Worm (Caenorhabditis elegans) whole organism, young adult: ENCODE measurements around the gene C44C1.1.

Source experiments
- B0019.2 ChIP-seq: fragments of 200-800 bp; sonication (Bioruptor generic); conservative IDR thresholded peaks from 2 replicates; pipeline ENCODE4 v1.3.6; 2022; ENCODE audit warnings: missing genetic modification reagents, missing genetic modification characterization, missing compliant biosample characterization
- B0035.1 ChIP-seq: sonication (generic microtip); optimal IDR thresholded peaks from 2 replicates; lab custom pipeline; 2016; ENCODE audit warnings: missing genetic modification characterization, mild to moderate bottlenecking, missing compliant biosample characterization, missing genotype, missing genetic modification reagents
- C17E4.6 ChIP-seq: fragments of 200-800 bp; sonication (Bioruptor generic); IDR thresholded peaks from 2 replicates; pipeline ENCODE4 v1.3.6; 2022; ENCODE audit warnings: missing genetic modification reagents, missing genetic modification characterization, missing compliant biosample characterization
- F39B2.1 ChIP-seq: fragments of 200-800 bp; sonication (Bioruptor generic); IDR thresholded peaks from 2 replicates; pipeline ENCODE4 v1.3.6; 2022; ENCODE audit warnings: missing genetic modification reagents, missing genetic modification characterization, missing compliant biosample characterization
- F55B11.4 ChIP-seq: sonication (generic microtip); optimal IDR thresholded peaks from 2 replicates; lab custom pipeline; 2016; ENCODE audit warnings: missing compliant biosample characterization, missing genetic modification characterization, borderline replicate concordance; ENCODE audit not compliant: insufficient read depth
- F57C9.4 ChIP-seq: sonication (generic microtip); optimal IDR thresholded peaks from 2 replicates; lab custom pipeline; 2017; ENCODE audit warnings: mild to moderate bottlenecking, missing genetic modification characterization, missing compliant biosample characterization
- T26A5.8 ChIP-seq: sonication (generic microtip); optimal IDR thresholded peaks from 2 replicates; lab custom pipeline; 2016; ENCODE audit warnings: missing genetic modification characterization, missing compliant biosample characterization
- Y53F4B.3 ChIP-seq: fragments of 200-800 bp; sonication (Bioruptor generic); IDR thresholded peaks from 2 replicates; pipeline ENCODE4 v1.3.6; 2022; ENCODE audit warnings: missing genetic modification reagents, missing genetic modification characterization, missing compliant biosample characterization
- Y56A3A.18 ChIP-seq: fragments of 200-800 bp; sonication (Bioruptor generic); IDR thresholded peaks from 2 replicates; pipeline ENCODE4 v1.3.6; 2022; ENCODE audit warnings: missing genetic modification reagents, missing genetic modification characterization, missing compliant biosample characterization
- Y67H2A.10 ChIP-seq: fragments of 200-800 bp; sonication (Bioruptor generic); conservative IDR thresholded peaks from 2 replicates; pipeline ENCODE4 v1.3.6; 2022; ENCODE audit warnings: missing genetic modification reagents, missing genetic modification characterization, missing compliant biosample characterization
- Y79H2A.3 ChIP-seq: fragments of 200-800 bp; sonication (Bioruptor generic); conservative IDR thresholded peaks from 2 replicates; pipeline ENCODE4 v1.3.6; 2022; ENCODE audit warnings: missing genetic modification reagents, missing genetic modification characterization, missing compliant biosample characterization
- Y95B8A.8 ChIP-seq: fragments of 200-800 bp; sonication (Bioruptor generic); IDR thresholded peaks from 2 replicates; pipeline ENCODE4 v1.3.6; 2022; ENCODE audit warnings: missing genetic modification reagents, missing genetic modification characterization, missing compliant biosample characterization
- ZK185.1 ChIP-seq: sonication (generic microtip); optimal IDR thresholded peaks from 2 replicates; lab custom pipeline; 2016; ENCODE audit warnings: mild to moderate bottlenecking, missing genetic modification characterization, missing compliant biosample characterization; ENCODE audit not compliant: poor library complexity, severe bottlenecking
- aptf-2 ChIP-seq: fragments of 200-800 bp; sonication (Bioruptor generic); conservative IDR thresholded peaks from 2 replicates; pipeline ENCODE4 v1.3.6; 2022; ENCODE audit warnings: missing genetic modification reagents, missing genetic modification characterization, missing compliant biosample characterization
- aptf-3 ChIP-seq: fragments of 200-800 bp; sonication (Bioruptor generic); IDR thresholded peaks from 2 replicates; pipeline ENCODE4 v1.3.6; 2022; ENCODE audit warnings: missing genetic modification characterization, missing compliant biosample characterization
- atf-7 ChIP-seq: sonication (generic microtip); optimal IDR thresholded peaks from 2 replicates; lab custom pipeline; 2017; ENCODE audit warnings: mild to moderate bottlenecking, missing genetic modification characterization, missing compliant biosample characterization
- ccch-3 ChIP-seq: fragments of 200-800 bp; sonication (Bioruptor generic); optimal IDR thresholded peaks from 2 replicates; lab custom pipeline; 2018; ENCODE audit warnings: mild to moderate bottlenecking, missing genetic modification characterization, missing compliant biosample characterization
- cebp-2 ChIP-seq: fragments of 200-800 bp; sonication (Bioruptor generic); IDR thresholded peaks from 2 replicates; pipeline ENCODE4 v1.3.6; 2022; ENCODE audit warnings: missing genetic modification characterization, missing compliant biosample characterization
- ceh-58 ChIP-seq: fragments of 200-800 bp; sonication (Bioruptor generic); IDR thresholded peaks from 2 replicates; pipeline ENCODE4 v1.3.6; 2022; ENCODE audit warnings: missing genetic modification characterization, missing compliant biosample characterization
- chd-7 ChIP-seq: sonication (generic microtip); optimal IDR thresholded peaks from 2 replicates; lab custom pipeline; 2016; ENCODE audit warnings: mild to moderate bottlenecking, missing genetic modification characterization, moderate library complexity, missing compliant biosample characterization
- die-1 ChIP-seq: sonication (generic microtip); optimal IDR thresholded peaks from 2 replicates; lab custom pipeline; 2016; ENCODE audit warnings: missing genotype, mild to moderate bottlenecking, missing genetic modification characterization, missing compliant biosample characterization
- egl-18 ChIP-seq: fragments of 200-800 bp; sonication (Bioruptor generic); IDR thresholded peaks from 2 replicates; pipeline ENCODE4 v1.3.6; 2022; ENCODE audit warnings: missing genetic modification reagents, missing genetic modification characterization, missing compliant biosample characterization
- egrh-3 ChIP-seq: fragments of 200-800 bp; sonication (Bioruptor generic); IDR thresholded peaks from 2 replicates; pipeline ENCODE4 v1.3.6; 2022; ENCODE audit warnings: missing genetic modification reagents, missing genetic modification characterization, missing compliant biosample characterization
- fkh-3 ChIP-seq: sonication (generic microtip); optimal IDR thresholded peaks from 2 replicates; lab custom pipeline; 2016; ENCODE audit warnings: mild to moderate bottlenecking, missing genetic modification characterization, missing compliant biosample characterization
- gei-17 ChIP-seq: fragments of 200-800 bp; sonication (Bioruptor generic); optimal IDR thresholded peaks from 2 replicates; lab custom pipeline; 2018; ENCODE audit warnings: mild to moderate bottlenecking, missing genetic modification characterization, missing compliant biosample characterization
- hlh-12 ChIP-seq: sonication (generic microtip); optimal IDR thresholded peaks from 2 replicates; lab custom pipeline; 2016; ENCODE audit warnings: missing genetic modification characterization, missing compliant biosample characterization
- hlh-26 ChIP-seq: fragments of 200-800 bp; sonication (Bioruptor generic); conservative IDR thresholded peaks from 2 replicates; pipeline ENCODE4 v1.3.6; 2022; ENCODE audit warnings: missing genetic modification reagents, missing genetic modification characterization, missing compliant biosample characterization
- let-607 ChIP-seq, 2 experiments: fragments of 200-800 bp in 1 of 2; sonication (Bioruptor generic) in 1 of 2; sonication (generic microtip) in 1 of 2; optimal IDR thresholded peaks; 2 replicates each; lab custom pipeline; 2016 to 2018; ENCODE audit warnings: mild to moderate bottlenecking in 2 of 2, missing compliant biosample characterization in 2 of 2, missing genetic modification characterization in 2 of 2, moderate library complexity in 2 of 2, missing genotype in 1 of 2
- lin-54 ChIP-seq: fragments of 200-800 bp; sonication (Bioruptor generic); optimal IDR thresholded peaks from 2 replicates; lab custom pipeline; 2018; ENCODE audit warnings: mild to moderate bottlenecking, missing genetic modification characterization, missing compliant biosample characterization
- madf-3 ChIP-seq: fragments of 200-800 bp; sonication (Bioruptor generic); IDR thresholded peaks from 2 replicates; pipeline ENCODE4 v1.3.6; 2022; ENCODE audit warnings: missing genetic modification reagents, missing genetic modification characterization, missing compliant biosample characterization
- madf-8 ChIP-seq: fragments of 200-800 bp; sonication (Bioruptor generic); conservative IDR thresholded peaks from 2 replicates; pipeline ENCODE4 v1.3.6; 2022; ENCODE audit warnings: missing genetic modification reagents, missing genetic modification characterization, missing compliant biosample characterization
- mes-4 ChIP-seq: sonication (generic microtip); optimal IDR thresholded peaks from 2 replicates; lab custom pipeline; 2016; ENCODE audit warnings: missing genotype, missing genetic modification characterization, missing compliant biosample characterization
- mxl-1 ChIP-seq: sonication (generic microtip); optimal IDR thresholded peaks from 2 replicates; lab custom pipeline; 2016; ENCODE audit warnings: missing genetic modification characterization, missing compliant biosample characterization
- nfya-1 ChIP-seq: sonication (generic microtip); optimal IDR thresholded peaks from 2 replicates; lab custom pipeline; 2017; ENCODE audit warnings: antibody characterized with exemption, missing compliant biosample characterization, missing genetic modification characterization, borderline replicate concordance; ENCODE audit not compliant: insufficient read depth
- nfya-2 ChIP-seq: fragments of 200-800 bp; sonication (Bioruptor generic); IDR thresholded peaks from 2 replicates; pipeline ENCODE4 v1.3.6; 2022; ENCODE audit warnings: missing genetic modification reagents, missing genetic modification characterization, missing compliant biosample characterization
- nhr-179 ChIP-seq: sonication (generic microtip); optimal IDR thresholded peaks from 2 replicates; lab custom pipeline; 2016; ENCODE audit warnings: mild to moderate bottlenecking, missing genetic modification characterization, missing compliant biosample characterization
- pha-4 ChIP-seq: fragments of 150-350 bp; sonication (generic microtip); optimal IDR thresholded peaks from 2 replicates; lab custom pipeline; 2014; ENCODE audit warnings: missing biosample characterization, missing genetic modification reagents, missing genetic modification characterization
- rpc-1 ChIP-seq, 2 experiments: fragments of 150-350 bp in 1 of 2; sonication (generic microtip) in 1 of 2; optimal IDR thresholded peaks; 2 replicates each; lab custom pipeline; 2014 to 2018; ENCODE audit warnings: missing biosample characterization in 1 of 2, missing genetic modification characterization in 1 of 2, missing genetic modification reagents in 1 of 2, missing genotype in 1 of 2
- sea-2 ChIP-seq: fragments of 200-800 bp; sonication (Bioruptor generic); IDR thresholded peaks from 2 replicates; pipeline ENCODE4 v1.3.6; 2022; ENCODE audit warnings: missing genetic modification characterization, missing compliant biosample characterization
- snpc-1.3 ChIP-seq: sonication (generic microtip); optimal IDR thresholded peaks from 2 replicates; lab custom pipeline; 2017; ENCODE audit warnings: missing genetic modification characterization, mild to moderate bottlenecking, missing compliant biosample characterization, antibody characterized with exemption, moderate library complexity, missing genotype, missing genetic modification reagents; ENCODE audit not compliant: insufficient read depth
- snpc-4 ChIP-seq, 5 experiments: fragments of 150-350 bp in 1 of 5; sonication (generic microtip) in 4 of 5; optimal IDR thresholded peaks; 2 replicates each; lab custom pipeline; 2014 to 2018; ENCODE audit warnings: missing genetic modification characterization in 5 of 5, missing biosample characterization in 3 of 5, antibody characterized with exemption in 2 of 5, mild to moderate bottlenecking in 2 of 5, missing compliant biosample characterization in 2 of 5, missing genotype in 2 of 5, moderate library complexity in 2 of 5, missing genetic modification reagents in 1 of 5
- somi-1 ChIP-seq: fragments of 200-800 bp; sonication (Bioruptor generic); optimal IDR thresholded peaks from 2 replicates; lab custom pipeline; 2018; ENCODE audit warnings: mild to moderate bottlenecking, missing genetic modification characterization, missing compliant biosample characterization
- unc-130 ChIP-seq: sonication (generic microtip); optimal IDR thresholded peaks from 2 replicates; lab custom pipeline; 2016; ENCODE audit warnings: missing genetic modification reagents, missing genetic modification characterization, missing compliant biosample characterization
- unc-62 ChIP-seq: fragments of 150-350 bp; optimal IDR thresholded peaks from 2 replicates; lab custom pipeline; 2014; ENCODE audit warnings: missing biosample characterization, missing genetic modification reagents, missing genetic modification characterization
- ztf-18 ChIP-seq: sonication (generic microtip); optimal IDR thresholded peaks from 2 replicates; lab custom pipeline; 2016; ENCODE audit warnings: missing genotype, mild to moderate bottlenecking, missing genetic modification characterization, missing compliant biosample characterization
- ztf-6 ChIP-seq: fragments of 200-800 bp; sonication (Bioruptor generic); IDR thresholded peaks from 2 replicates; pipeline ENCODE4 v1.3.6; 2022; ENCODE audit warnings: missing genetic modification reagents, missing genetic modification characterization, missing compliant biosample characterization

The C44C1.1 gene

ce11 chrX:948783-949182 lies 31.8 kb upstream of the C44C1.1 start, which contains the start of gene sms-2:
Gene sms-2 (minus strand): TSS chrX:948883.
- no peak for TF ChIP-seq egrh-3 (GFP tag; lab: Robert Waterston, UW)
- TF ChIP-seq Y53F4B.3 (GFP tag; lab: Robert Waterston, UW), result no peak
- TF ChIP-seq rpc-1 (optimal IDR thresholded peaks at IDR 0.05; lab: Kevin White, UChicago), result no peak
- TF ChIP-seq rpc-1 (tag; optimal IDR thresholded peaks at IDR 0.05; lab: Kevin White, UChicago), result no peak
- TF ChIP-seq unc-130 (GFP tag; lab: Kevin White, UChicago), result no peak

- TF ChIP-seq madf-8 (GFP tag; lab: Robert Waterston, UW) (no peak), lin-54 (GFP tag; lab: Kevin White, UChicago) (peak; percentile 38), ztf-18 (tag; lab: Kevin White, UChicago) (no peak), mes-4 (no peak), aptf-2 (no peak), ceh-58 (GFP tag; lab: Robert Waterston, UW) (no peak), sea-2 (GFP tag; lab: Robert Waterston, UW) (no peak), B0019.2 (GFP tag; lab: Robert Waterston, UW) (no peak), hlh-26 (GFP tag; lab: Robert Waterston, UW) (no peak), atf-7 (tag; lab: Kevin White, UChicago) (peak; percentile 20), snpc-1.3 (tag; lab: Kevin White, UChicago) (no peak), Y95B8A.8 (GFP tag; lab: Robert Waterston, UW) (0 out of 2 replicates have a peak, but pooled peaks have one; percentile 27), mxl-1 (tag; lab: Kevin White, UChicago) (no peak), unc-62 (GFP tag; lab: Kevin White, UChicago) (no peak), F55B11.4 (tag; lab: Kevin White, UChicago) (no peak), pha-4 (tag; lab: Kevin White, UChicago) (no peak), ZK185.1 (tag; lab: Kevin White, UChicago) (peak; percentile 37), gei-17 (GFP tag; lab: Kevin White, UChicago) (peak; percentile 71), Y67H2A.10 (GFP tag; lab: Robert Waterston, UW) (no peak), cebp-2 (GFP tag; lab: Robert Waterston, UW) (no peak), nfya-2 (GFP tag; lab: Robert Waterston, UW) (no peak), F39B2.1 (GFP tag; lab: Robert Waterston, UW) (no peak), B0035.1 (peak; percentile 63), die-1 (tag; lab: Kevin White, UChicago) (peak; percentile 28), ccch-3 (GFP tag; lab: Kevin White, UChicago) (no peak), hlh-12 (tag; lab: Kevin White, UChicago) (no peak), C17E4.6 (no peak), snpc-4 (GFP tag; optimal IDR thresholded peaks at IDR 0.05; lab: Kevin White, UChicago) (peak; percentile 37), snpc-4 (tag; optimal IDR thresholded peaks at IDR 0.05; lab: Kevin White, UChicago) (peak in 3 of 4 experiments; percentile 27 to 67 (median 37)), chd-7 (tag; lab: Kevin White, UChicago) (peak; percentile 59), let-607 (tag; optimal IDR thresholded peaks at IDR 0.05; lab: Kevin White, UChicago) (peak in 1 of 2 experiments; percentile 28), aptf-3 (no peak), egl-18 (GFP tag; lab: Robert Waterston, UW) (no peak), Y56A3A.18 (no peak), nhr-179 (no peak), F57C9.4 (tag; lab: Kevin White, UChicago) (no peak), T26A5.8 (tag; lab: Kevin White, UChicago) (no peak), ztf-6 (GFP tag; lab: Robert Waterston, UW) (0 out of 2 replicates have a peak, but pooled peaks have one; percentile 41), madf-3 (GFP tag; lab: Robert Waterston, UW) (no peak), nfya-1 (tag; lab: Kevin White, UChicago) (no peak), fkh-3 (no peak), unc-130 (GFP tag; lab: Kevin White, UChicago) (no peak), somi-1 (GFP tag; lab: Kevin White, UChicago) (peak; percentile 83), Y79H2A.3 (GFP tag; lab: Robert Waterston, UW) (no peak)
Observed at ce11 chrX:949466-949865, 31.1 kb upstream of the C44C1.1 start.
